Worm (Caenorhabditis elegans) whole organism, midembryonic: ENCODE data around the gene cua-1.
"Not testable (repeated sequence)": the region's sequence is repeated elsewhere in the genome, so short reads cannot be mapped to it uniquely, and the experiment has no call there.

Experiments
- T22C8.4 ChIP-seq: fragments of 200-800 bp; sonication (Bioruptor generic); IDR thresholded peaks from 2 replicates; pipeline ENCODE4 v1.3.6; 2022; ENCODE audit warnings: missing genetic modification characterization, missing compliant biosample characterization
- cog-1 ChIP-seq: sonication (generic microtip); optimal IDR thresholded peaks from 2 replicates; lab custom pipeline; 2016; ENCODE audit warnings: missing genetic modification characterization, missing compliant biosample characterization
- flt-1 ChIP-seq: fragments of 200-800 bp; sonication (Bioruptor generic); IDR thresholded peaks from 2 replicates; pipeline ENCODE4 v1.3.6; 2022; ENCODE audit warnings: missing genetic modification characterization, missing compliant biosample characterization
- klf-2 ChIP-seq: fragments of 200-800 bp; sonication (Bioruptor generic); conservative IDR thresholded peaks from 2 replicates; pipeline ENCODE4 v1.3.6; 2022; ENCODE audit warnings: missing genetic modification reagents, missing genetic modification characterization, missing compliant biosample characterization
- med-1 ChIP-seq: sonication (generic microtip); optimal IDR thresholded peaks from 2 replicates; lab custom pipeline; 2017; ENCODE audit warnings: missing genetic modification characterization, mild to moderate bottlenecking, missing compliant biosample characterization, antibody characterized with exemption, missing genetic modification reagents; ENCODE audit not compliant: insufficient read depth
- ref-1 ChIP-seq: fragments of 200-800 bp; sonication (Bioruptor generic); conservative IDR thresholded peaks from 2 replicates; pipeline ENCODE4 v1.3.6; 2022; ENCODE audit warnings: missing genetic modification reagents, missing genetic modification characterization, missing compliant biosample characterization
- tab-1 ChIP-seq: fragments of 200-800 bp; sonication (Bioruptor generic); IDR thresholded peaks from 2 replicates; pipeline ENCODE4 v1.3.6; 2022; ENCODE audit warnings: missing genetic modification characterization, missing compliant biosample characterization
- ztf-23 ChIP-seq: fragments of 200-800 bp; sonication (Bioruptor generic); IDR thresholded peaks from 2 replicates; pipeline ENCODE4 v1.3.6; 2022; ENCODE audit warnings: missing genetic modification reagents, missing genetic modification characterization, missing compliant biosample characterization
- ztf-29 ChIP-seq: fragments of 200-800 bp; sonication (Bioruptor generic); IDR thresholded peaks from 2 replicates; pipeline ENCODE4 v1.3.6; 2022; ENCODE audit warnings: missing genetic modification reagents, missing genetic modification characterization, missing compliant biosample characterization

- TF ChIP-seq klf-2; ztf-23; ref-1; ztf-29 (GFP tag; lab: Robert Waterston, UW); tab-1 (GFP tag; lab: Robert Waterston, UW); T22C8.4 (GFP tag; lab: Robert Waterston, UW); med-1 (GFP tag; lab: Kevin White, UChicago); cog-1 (tag; lab: Kevin White, UChicago); flt-1 (GFP tag; lab: Robert Waterston, UW): not testable (repeated sequence)
These were observed 43.8 kb upstream of the cua-1 start, which contains the start of gene T28A8.6 for ce11 chrIII:13498899-13499298.
